Worm (Caenorhabditis elegans) whole organism, late embryonic: ENCODE measurements around the gene col-14.

ENCODE experiments used
- Y22D7AL.16 ChIP-seq: sonication (generic microtip); optimal IDR thresholded peaks from 2 replicates; lab custom pipeline; 2016; ENCODE audit warnings: missing genetic modification characterization, missing compliant biosample characterization
- ama-1 ChIP-seq: fragments of 150-350 bp; optimal IDR thresholded peaks from 2 replicates; lab custom pipeline; 2014
- ceh-48 ChIP-seq: sonication (generic microtip); optimal IDR thresholded peaks from 2 replicates; lab custom pipeline; 2016; ENCODE audit warnings: missing genetic modification characterization, inconsistent platforms, missing compliant biosample characterization
- dmd-4 ChIP-seq: sonication (generic microtip); optimal IDR thresholded peaks from 2 replicates; lab custom pipeline; 2016; ENCODE audit warnings: borderline replicate concordance, missing genetic modification characterization, missing compliant biosample characterization
- dve-1 ChIP-seq: sonication (generic microtip); optimal IDR thresholded peaks from 2 replicates; lab custom pipeline; 2017; ENCODE audit warnings: antibody characterized with exemption, mild to moderate bottlenecking, missing genetic modification characterization, missing compliant biosample characterization
- ets-4 ChIP-seq: sonication (generic microtip); optimal IDR thresholded peaks from 2 replicates; lab custom pipeline; 2016; ENCODE audit warnings: missing genetic modification characterization, missing compliant biosample characterization
- fkh-10 ChIP-seq: fragments of 150-350 bp; optimal IDR thresholded peaks from 2 replicates; lab custom pipeline; 2014; ENCODE audit warnings: missing biosample characterization, missing genetic modification reagents, missing genetic modification characterization
- pax-1 ChIP-seq: fragments of 150-350 bp; optimal IDR thresholded peaks from 2 replicates; lab custom pipeline; 2014; ENCODE audit warnings: missing biosample characterization, missing genetic modification characterization
- sox-4 ChIP-seq: sonication (generic microtip); optimal IDR thresholded peaks from 2 replicates; lab custom pipeline; 2017; ENCODE audit warnings: mild to moderate bottlenecking, missing genetic modification characterization, inconsistent platforms, missing compliant biosample characterization

ce11 chrIV:7754114-7754513 lies 906 bp downstream of the col-14 start:
- TF ChIP-seq dve-1, result no peak
- TF ChIP-seq Y22D7AL.16 (tag; lab: Kevin White, UChicago), result no peak
- TF ChIP-seq dmd-4 (tag; lab: Kevin White, UChicago), result no peak
- TF ChIP-seq fkh-10 (GFP tag; lab: Kevin White, UChicago), result no peak
- TF ChIP-seq ets-4 (tag; lab: Kevin White, UChicago), result no peak
- TF ChIP-seq ama-1 (lab: Kevin White, UChicago), result no peak
- TF ChIP-seq ceh-48, result no peak
- TF ChIP-seq pax-1 (tag; lab: Kevin White, UChicago), result no peak
- no peak for TF ChIP-seq sox-4 (tag; lab: Kevin White, UChicago)
